Worm (Caenorhabditis elegans): Measurements from ENCODE around the gene smf-3.

The smf-3 gene

DNA sequence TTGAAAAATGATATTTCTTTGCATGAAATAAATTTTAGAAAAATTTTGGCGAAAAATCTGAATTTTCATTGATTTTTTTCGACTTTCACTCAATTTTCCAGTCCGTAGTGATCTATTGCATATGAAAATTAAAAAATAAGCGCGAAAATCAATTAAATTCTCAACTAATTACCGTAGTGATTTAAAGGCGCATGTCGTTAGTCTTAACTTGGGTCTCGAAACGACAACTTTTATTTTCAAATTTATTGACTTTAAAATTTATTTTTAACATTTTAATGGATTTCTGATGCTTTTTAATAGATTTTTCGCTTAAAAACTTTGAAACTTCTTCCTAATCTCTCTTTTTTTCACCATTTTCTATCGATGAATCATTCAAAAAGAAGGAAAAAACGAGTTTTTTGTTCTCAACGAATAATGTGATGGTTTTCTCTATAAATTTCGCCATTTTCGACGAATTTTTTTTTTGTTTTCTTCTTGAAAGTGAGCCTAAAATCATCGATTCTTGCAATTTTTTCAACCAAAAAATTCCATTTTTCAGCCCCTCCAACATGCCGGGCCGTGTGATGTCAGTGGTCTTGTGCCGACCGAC lies 11.1 kb upstream of the smf-3 start, which contains the start of gene vamp-7 (continued):
- TF ChIP-seq Y53F4B.3 (GFP tag; IDR thresholded peaks at IDR 0.05) (no peak), ztf-22 (GFP tag; optimal IDR thresholded peaks at IDR 0.05) (no peak), Y67H2A.10 (GFP tag; conservative IDR thresholded peaks at IDR 0.05) (no peak), B0336.3 (GFP tag; IDR thresholded peaks at IDR 0.05) (0 out of 2 replicates have a peak, but pooled peaks have one; percentile 15), pbrm-1 (GFP tag; IDR thresholded peaks at IDR 0.05) (peak; percentile 44; the same call in 1 of the 2 replicates), madf-3 (GFP tag; IDR thresholded peaks at IDR 0.05) (peak; percentile 56; the same call in 1 of the 2 replicates), madf-10 (tag; optimal IDR thresholded peaks at IDR 0.05) (no peak), ceh-79 (tag; optimal IDR thresholded peaks at IDR 0.05) (no peak), hmg-1.2 (GFP tag; IDR thresholded peaks at IDR 0.05) (peak; percentile 24; the same call in 1 of the 2 replicates), bed-1 (GFP tag; IDR thresholded peaks at IDR 0.05) (0 out of 2 replicates have a peak, but pooled peaks have one; percentile 71), akir-1 (GFP tag; optimal IDR thresholded peaks at IDR 0.05) (no peak), nhr-80 (tag; optimal IDR thresholded peaks at IDR 0.05) (no peak), ztf-18 (tag; optimal IDR thresholded peaks at IDR 0.05) (no peak), zfh-2 (GFP tag; conservative IDR thresholded peaks at IDR 0.05) (no peak), lsl-1 (GFP tag; optimal IDR thresholded peaks at IDR 0.05) (peak; percentile 89), lin-40 (tag; optimal IDR thresholded peaks at IDR 0.05) (no peak), hrde-1 (tag; optimal IDR thresholded peaks at IDR 0.05; ENCODE audit: borderline replicate concordance) (peak; percentile 13), attf-5 (GFP tag; optimal IDR thresholded peaks at IDR 0.05) (no peak), athp-1 (tag; optimal IDR thresholded peaks at IDR 0.05) (peak; percentile 49), lag-1 (GFP tag; IDR thresholded peaks at IDR 0.05) (no peak), efl-1 (GFP tag; optimal IDR thresholded peaks at IDR 0.05) (peak; percentile 78), gei-17 (GFP tag; optimal IDR thresholded peaks at IDR 0.05) (no peak), snpc-1.3 (tag; optimal IDR thresholded peaks at IDR 0.05; ENCODE audit: insufficient read depth) (peak; percentile 51), pha-4 (tag; optimal IDR thresholded peaks at IDR 0.05) (no peak), ztf-25 (GFP tag; IDR thresholded peaks at IDR 0.05) (0 out of 2 replicates have a peak, but pooled peaks have one; percentile 29), tlf-1 (GFP tag; optimal IDR thresholded peaks at IDR 0.05) (peak; percentile 55), egl-44 (GFP tag; IDR thresholded peaks at IDR 0.05) (no peak), K11D2.4 (GFP tag; IDR thresholded peaks at IDR 0.05) (no peak), tbp1 (GFP tag; optimal IDR thresholded peaks at IDR 0.05) (peak; percentile 19), lin-35 (GFP tag; optimal IDR thresholded peaks at IDR 0.05) (no peak), dpff-1 (tag; optimal IDR thresholded peaks at IDR 0.05) (no peak), xnd-1 (tag; optimal IDR thresholded peaks at IDR 0.05) (peak; percentile 91), lin-26 (GFP tag; IDR thresholded peaks at IDR 0.05) (0 out of 2 replicates have a peak, but pooled peaks have one; percentile 14), repo-1 (tag; optimal IDR thresholded peaks at IDR 0.05) (peak; percentile 45), ceh-40 (GFP tag; IDR thresholded peaks at IDR 0.05) (no peak), hsf-1 (GFP tag; IDR thresholded peaks at IDR 0.05) (peak; percentile 65), let-607 (tag; optimal IDR thresholded peaks at IDR 0.05) (no peak), B0261.1 (tag; optimal IDR thresholded peaks at IDR 0.05) (no peak), dpl-1 (GFP tag; optimal IDR thresholded peaks at IDR 0.05) (peak; percentile 55), K12H6.12 (tag; optimal IDR thresholded peaks at IDR 0.05) (no peak), nfya-1 (tag; optimal IDR thresholded peaks at IDR 0.05; ENCODE audit: borderline replicate concordance, insufficient read depth) (no peak), lin-54 (GFP tag; optimal IDR thresholded peaks at IDR 0.05) (peak; percentile 72), mel-28 (tag; optimal IDR thresholded peaks at IDR 0.05; ENCODE audit: borderline replicate concordance) (peak; percentile 37), ceh-91 (GFP tag; IDR thresholded peaks at IDR 0.05) (peak; percentile 53; the same call in 1 of the 2 replicates), bed-2 (GFP tag; IDR thresholded peaks at IDR 0.05) (no peak), nhr-179 (tag; optimal IDR thresholded peaks at IDR 0.05) (no peak)
